Fruit fly (Drosophila melanogaster) whole organism, wandering third instar larva: Measurements from ENCODE around the gene CG3040.

Experiments
- Abd-B ChIP-seq: fragments of >200 bp; optimal IDR thresholded peaks from 2 replicates; lab custom pipeline; 2017; ENCODE audit warnings: missing biosample characterization, missing genetic modification characterization
- CG32264 ChIP-seq: fragments of 200-800 bp; sonication (Bioruptor generic); optimal IDR thresholded peaks from 2 replicates; lab custom pipeline; 2016; ENCODE audit warnings: missing biosample characterization, missing genetic modification characterization
- CG9705 ChIP-seq: fragments of 200-800 bp; sonication (Bioruptor generic); optimal IDR thresholded peaks from 2 replicates; lab custom pipeline; 2018; ENCODE audit warnings: missing biosample characterization, mild to moderate bottlenecking, missing genetic modification characterization
- CrebA ChIP-seq: fragments of 200-800 bp; sonication (Bioruptor generic); optimal IDR thresholded peaks from 2 replicates; lab custom pipeline; 2016; ENCODE audit warnings: missing biosample characterization, mild to moderate bottlenecking, missing genetic modification characterization, borderline replicate concordance
- Dfd ChIP-seq: fragments of >200 bp; optimal IDR thresholded peaks from 2 replicates; lab custom pipeline; 2017; ENCODE audit warnings: missing biosample characterization, missing genetic modification characterization
- Dif ChIP-seq: fragments of 200-275, 200-300 bp; sonication (Bioruptor generic); optimal IDR thresholded peaks from 2 replicates; lab custom pipeline; 2018; ENCODE audit warnings: missing biosample characterization, missing genetic modification characterization; ENCODE audit not compliant: partially characterized antibody
- GATAd ChIP-seq: sonication (Bioruptor generic); optimal IDR thresholded peaks from 2 replicates; lab custom pipeline; 2016; ENCODE audit warnings: missing biosample characterization, missing genetic modification characterization
- HLH106 ChIP-seq: fragments of 200-800 bp; optimal IDR thresholded peaks from 3 replicates; lab custom pipeline; 2019; ENCODE audit warnings: missing biosample characterization, mild to moderate bottlenecking, missing genetic modification characterization, moderate library complexity
- Hnf4 ChIP-seq: fragments of 200-800 bp; sonication (Bioruptor generic); optimal IDR thresholded peaks from 2 replicates; lab custom pipeline; 2016; ENCODE audit warnings: missing biosample characterization, mild to moderate bottlenecking, missing genetic modification characterization
- Hr78 ChIP-seq: fragments of >200 bp; optimal IDR thresholded peaks from 2 replicates; lab custom pipeline; 2017; ENCODE audit warnings: missing biosample characterization, missing genetic modification characterization
- Hr83 ChIP-seq: fragments of 200-300 bp; sonication (Bioruptor generic); optimal IDR thresholded peaks from 2 replicates; lab custom pipeline; 2016; ENCODE audit warnings: missing biosample characterization, mild to moderate bottlenecking, missing genetic modification characterization, moderate library complexity; ENCODE audit not compliant: poor library complexity, severe bottlenecking
- Jra ChIP-seq: sonication (Bioruptor generic); optimal IDR thresholded peaks from 2 replicates; lab custom pipeline; 2016; ENCODE audit warnings: missing biosample characterization, missing genetic modification characterization
- Mio ChIP-seq: sonication (Bioruptor generic); optimal IDR thresholded peaks from 2 replicates; lab custom pipeline; 2016; ENCODE audit warnings: missing biosample characterization, missing genetic modification characterization
- Myc ChIP-seq: fragments of >200 bp; optimal IDR thresholded peaks from 2 replicates; lab custom pipeline; 2017
- N ChIP-seq: fragments of >200 bp; optimal IDR thresholded peaks from 2 replicates; lab custom pipeline; 2018; ENCODE audit warnings: missing biosample characterization, missing external identifiers, missing genetic modification characterization
- OdsH ChIP-seq: fragments of 200-800 bp; sonication (Bioruptor generic); optimal IDR thresholded peaks from 2 replicates; lab custom pipeline; 2016; ENCODE audit warnings: missing biosample characterization, mild to moderate bottlenecking, missing genetic modification characterization
- Rel ChIP-seq, 2 experiments: fragments of 200-800 bp; sonication (Bioruptor generic) in 1 of 2; optimal IDR thresholded peaks; 2 replicates in 1 of 2; 3 replicates in 1 of 2; lab custom pipeline; 2016 to 2019; ENCODE audit warnings: mild to moderate bottlenecking in 2 of 2, missing biosample characterization in 2 of 2, missing genetic modification characterization in 2 of 2, moderate library complexity in 1 of 2
- Sp1 ChIP-seq: fragments of 200-800 bp; sonication (Bioruptor generic); optimal IDR thresholded peaks from 3 replicates; lab custom pipeline; 2019; ENCODE audit warnings: missing biosample characterization, mild to moderate bottlenecking, missing genetic modification characterization, moderate library complexity
- Vsx2 ChIP-seq: fragments of 200-300, 225-300 bp; sonication (Bioruptor generic); optimal IDR thresholded peaks from 2 replicates; lab custom pipeline; 2018; ENCODE audit warnings: missing biosample characterization, missing genetic modification characterization; ENCODE audit not compliant: partially characterized antibody
- br ChIP-seq: fragments of 200-800 bp; sonication (Bioruptor generic); optimal IDR thresholded peaks from 2 replicates; lab custom pipeline; 2016; ENCODE audit warnings: missing biosample characterization, missing genetic modification characterization
- brk ChIP-seq: fragments of 200-800 bp; sonication (Bioruptor generic); optimal IDR thresholded peaks from 2 replicates; lab custom pipeline; 2016; ENCODE audit warnings: missing biosample characterization, mild to moderate bottlenecking, missing genetic modification characterization
- dl ChIP-seq, 2 experiments: fragments of 175-275, 200-275 bp in 1 of 2; fragments of 200-275 bp in 1 of 2; sonication (Bioruptor generic); optimal IDR thresholded peaks; lab custom pipeline; 2018; ENCODE audit warnings: mild to moderate bottlenecking in 2 of 2, missing biosample characterization in 2 of 2, missing genetic modification characterization in 2 of 2, moderate library complexity in 2 of 2; ENCODE audit not compliant: partially characterized antibody in 2 of 2, insufficient read depth in 1 of 2
- dmrt93B ChIP-seq: fragments of 200-800 bp; sonication (Bioruptor generic); optimal IDR thresholded peaks from 2 replicates; lab custom pipeline; 2018; ENCODE audit warnings: missing biosample characterization, mild to moderate bottlenecking, missing genetic modification characterization
- dsf ChIP-seq: sonication (Bioruptor generic); optimal IDR thresholded peaks from 2 replicates; lab custom pipeline; 2016; ENCODE audit warnings: missing biosample characterization, missing genetic modification characterization, borderline replicate concordance
- ey ChIP-seq: fragments of 200-800 bp; sonication (Bioruptor generic); optimal IDR thresholded peaks from 2 replicates; lab custom pipeline; 2016; ENCODE audit warnings: missing biosample characterization, missing genetic modification characterization
- foxo ChIP-seq, 2 experiments: fragments of 200-800 bp; sonication (Bioruptor generic); optimal IDR thresholded peaks; 2 replicates in 1 of 2; 3 replicates in 1 of 2; lab custom pipeline; 2016 to 2017; ENCODE audit warnings: missing biosample characterization in 2 of 2, missing genetic modification characterization in 2 of 2
- fru ChIP-seq: fragments of 200-800 bp; sonication (Bioruptor generic); optimal IDR thresholded peaks from 3 replicates; lab custom pipeline; 2016; ENCODE audit warnings: missing biosample characterization, mild to moderate bottlenecking, missing genetic modification characterization
- h ChIP-seq: fragments of 200-800 bp; sonication (Bioruptor generic); optimal IDR thresholded peaks from 3 replicates; lab custom pipeline; 2016; ENCODE audit warnings: missing biosample characterization, mild to moderate bottlenecking, missing genetic modification characterization
- jim ChIP-seq: fragments of 175-275, 200-325 bp; sonication (Bioruptor generic); optimal IDR thresholded peaks from 2 replicates; lab custom pipeline; 2016; ENCODE audit warnings: missing biosample characterization, mild to moderate bottlenecking, missing genetic modification characterization
- lola ChIP-seq: fragments of >200 bp; optimal IDR thresholded peaks from 2 replicates; lab custom pipeline; 2017; ENCODE audit warnings: missing biosample characterization, missing genetic modification characterization
- pan ChIP-seq: fragments of >200 bp; optimal IDR thresholded peaks from 2 replicates; lab custom pipeline; 2017
- psq ChIP-seq: fragments of 200-800 bp; sonication (Bioruptor generic); optimal IDR thresholded peaks from 3 replicates; lab custom pipeline; 2017; ENCODE audit warnings: missing biosample characterization, mild to moderate bottlenecking, missing genetic modification characterization, moderate library complexity
- rgr ChIP-seq: fragments of 200-800 bp; sonication (Bioruptor generic); optimal IDR thresholded peaks from 3 replicates; lab custom pipeline; 2016; ENCODE audit warnings: missing biosample characterization, mild to moderate bottlenecking, missing genetic modification characterization
- sage ChIP-seq: fragments of 200-800 bp; sonication (Bioruptor generic); optimal IDR thresholded peaks from 2 replicates; lab custom pipeline; 2016; ENCODE audit warnings: missing biosample characterization, mild to moderate bottlenecking, missing genetic modification characterization
- sv ChIP-seq: fragments of 200-800 bp; sonication (Bioruptor generic); optimal IDR thresholded peaks from 3 replicates; lab custom pipeline; 2016; ENCODE audit warnings: missing biosample characterization, missing genetic modification characterization
- tai ChIP-seq: sonication (Bioruptor generic); optimal IDR thresholded peaks from 2 replicates; lab custom pipeline; 2016; ENCODE audit warnings: missing biosample characterization, missing genetic modification characterization
- usp ChIP-seq: fragments of >200 bp; optimal IDR thresholded peaks from 2 replicates; lab custom pipeline; 2017; ENCODE audit warnings: missing biosample characterization, missing genetic modification characterization
- woc ChIP-seq: sonication (Bioruptor generic); optimal IDR thresholded peaks from 2 replicates; lab custom pipeline; 2016; ENCODE audit warnings: missing biosample characterization, mild to moderate bottlenecking, missing genetic modification characterization

Gene CG3040

DNA sequence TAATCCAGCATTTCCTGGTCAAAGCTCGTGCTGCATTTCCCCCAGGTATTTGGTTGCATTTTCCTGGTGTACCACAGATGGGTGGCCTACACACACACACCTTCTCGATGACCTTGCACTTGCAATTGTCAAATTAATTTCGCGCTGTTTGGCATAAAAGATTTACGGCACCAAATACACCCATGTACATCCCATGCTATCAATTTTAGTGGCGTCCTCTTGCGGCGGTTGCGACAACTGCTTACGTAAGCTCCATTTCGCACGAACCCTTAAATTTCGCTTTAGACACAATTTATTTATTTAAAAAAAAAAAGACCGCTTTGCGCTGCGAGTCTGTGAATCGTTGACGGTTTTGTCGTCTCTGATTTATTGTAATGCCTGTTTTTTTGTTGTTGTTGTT is 32.3 kb upstream of the CG3040 start:
- TF ChIP-seq pan (lab: Kevin White, UChicago) = no peak
- no peak for TF ChIP-seq br (GFP tag; lab: Kevin White, UChicago)
- TF ChIP-seq Abd-B (GFP tag; lab: Kevin White, UChicago) = no peak
- TF ChIP-seq HLH106 = no peak
- TF ChIP-seq Dif (GFP tag; lab: Kevin White, UChicago) = no peak

DNA sequence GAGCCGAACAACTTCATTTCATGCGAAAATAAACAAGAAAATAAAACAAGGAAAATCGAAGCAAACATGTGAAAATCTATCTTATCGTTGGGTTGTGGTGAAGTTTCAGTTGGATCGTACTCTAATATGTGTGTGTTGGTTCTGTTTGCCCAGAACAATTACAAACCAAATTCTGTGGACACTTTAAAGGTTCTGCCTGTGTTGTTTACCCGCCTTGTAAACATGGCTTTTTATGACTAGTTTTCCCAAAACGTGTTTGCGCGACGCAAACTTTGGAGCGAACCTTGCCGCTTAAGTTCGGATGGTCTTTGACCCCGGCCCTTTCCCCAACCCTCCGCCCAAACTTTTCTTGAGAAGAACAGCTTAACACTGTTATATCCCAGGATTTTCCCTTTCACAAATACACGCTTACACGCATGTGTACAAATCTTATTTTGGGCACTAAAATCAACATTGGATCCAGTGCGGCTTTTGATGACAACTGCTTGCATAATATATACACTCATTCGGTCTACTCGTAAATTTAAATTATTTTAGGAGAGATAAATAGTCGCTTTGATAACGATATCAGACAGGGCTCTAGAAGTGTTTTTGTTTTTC is 31.0 kb upstream of the CG3040 start:
- TF ChIP-seq dsf (no peak), sv (GFP tag; lab: Kevin White, UChicago) (peak; percentile 56), Hr78 (no peak), rgr (GFP tag; lab: Kevin White, UChicago) (peak; percentile 5)

DNA sequence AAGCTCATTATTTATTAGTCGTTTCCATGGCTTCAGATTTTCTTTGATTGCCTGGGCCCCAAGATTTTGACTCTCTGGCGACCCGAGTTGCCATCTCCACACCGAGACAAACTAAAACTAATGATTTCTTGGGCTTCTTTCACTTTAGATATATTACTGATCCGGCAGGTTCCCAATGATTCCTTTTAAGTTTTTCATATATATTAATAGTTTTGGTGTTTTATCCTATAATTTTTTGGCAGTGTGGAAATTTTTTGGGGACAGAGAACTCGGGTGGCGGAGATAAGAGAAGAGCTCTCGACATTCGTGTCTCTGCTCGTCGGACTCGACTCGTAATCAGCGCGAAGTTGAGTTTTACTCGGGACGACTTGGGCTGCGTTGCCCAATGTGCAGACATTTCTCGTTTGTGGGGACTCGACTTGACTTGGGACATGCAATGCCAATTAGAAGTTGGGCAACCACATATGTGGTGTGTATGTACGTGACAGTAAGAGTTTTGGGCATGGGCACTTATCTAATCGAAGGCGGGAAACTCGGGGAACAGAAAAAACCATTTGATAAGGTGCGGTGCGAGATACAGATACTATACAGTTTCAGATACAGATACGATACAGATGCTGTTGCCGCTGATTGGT is 28.1 kb upstream of the CG3040 start:
- TF ChIP-seq Rel (GFP tag; optimal IDR thresholded peaks at IDR 0.05; lab: Kevin White, UChicago) (no peak), Rel (tag; optimal IDR thresholded peaks at IDR 0.05; lab: Kevin White, UChicago) (no peak), brk (peak; percentile 48), pan (lab: Kevin White, UChicago) (no peak), sv (GFP tag; lab: Kevin White, UChicago) (no peak), Jra (no peak), foxo (GFP tag; optimal IDR thresholded peaks at IDR 0.05; lab: Kevin White, UChicago) (peak in 1 of 2 experiments; percentile 53), dmrt93B (GFP tag; lab: Kevin White, UChicago) (peak; percentile 32), Abd-B (GFP tag; lab: Kevin White, UChicago) (no peak), OdsH (peak; percentile 64), CrebA (GFP tag; lab: Kevin White, UChicago) (no peak), Hr78 (no peak), CG9705 (GFP tag; lab: Kevin White, UChicago) (no peak), usp (GFP tag; lab: Kevin White, UChicago) (no peak), psq (peak; percentile 54), CG32264 (GFP tag; lab: Kevin White, UChicago) (no peak), sage (GFP tag; lab: Kevin White, UChicago) (peak; percentile 57), Sp1 (GFP tag; lab: Kevin White, UChicago) (peak; percentile 50), HLH106 (peak; percentile 65), Dfd (GFP tag; lab: Kevin White, UChicago) (no peak), N (no peak), jim (GFP tag; lab: Kevin White, UChicago) (no peak), tai (no peak), Myc (lab: Kevin White, UChicago) (no peak), Dif (GFP tag; lab: Kevin White, UChicago) (no peak), Vsx2 (GFP tag; lab: Kevin White, UChicago) (no peak), woc (peak; percentile 57), ey (GFP tag; lab: Kevin White, UChicago) (peak; percentile 38), dl (GFP tag; optimal IDR thresholded peaks at IDR 0.05; lab: Kevin White, UChicago; ENCODE audit: insufficient read depth in 1 of 2, partially characterized antibody in 2 of 2) (no peak), Hr83 (GFP tag; lab: Kevin White, UChicago) (no peak), Hnf4 (peak; percentile 46), br (GFP tag; lab: Kevin White, UChicago) (peak; percentile 64), h (peak; percentile 76), lola (GFP tag; lab: Kevin White, UChicago) (no peak), fru (GFP tag; lab: Kevin White, UChicago) (peak; percentile 50), Mio (no peak), dsf (no peak), GATAd (GFP tag; lab: Kevin White, UChicago) (no peak), rgr (GFP tag; lab: Kevin White, UChicago) (peak; percentile 72)
